Worm (Caenorhabditis elegans): ENCODE results near the gene del-8.

- TF ChIP-seq nhr-11 (tag; optimal IDR thresholded peaks at IDR 0.05): no peak
- TF ChIP-seq Y55F3AM.14 (GFP tag; optimal IDR thresholded peaks at IDR 0.05): no peak
- TF ChIP-seq snpc-4 (tag; optimal IDR thresholded peaks at IDR 0.05): no peak
- TF ChIP-seq ceh-16 (tag; optimal IDR thresholded peaks at IDR 0.05): no peak
- TF ChIP-seq elt-3 (tag; optimal IDR thresholded peaks at IDR 0.05): no peak
- TF ChIP-seq ama-1 (optimal IDR thresholded peaks at IDR 0.05): no peak
- TF ChIP-seq lin-11 (tag; optimal IDR thresholded peaks at IDR 0.05): no peak
- TF ChIP-seq ZK546.5 (tag; optimal IDR thresholded peaks at IDR 0.05): no peak
- no peak for TF ChIP-seq nhr-12 (tag; optimal IDR thresholded peaks at IDR 0.05)
Measured at ce11 chrX:9640902-9641301, 51.7 kb downstream of the del-8 start.
